Fruit fly (Drosophila melanogaster) whole organism, prepupa: ENCODE results near the gene Lmpt.

Experiments
- CG10631 ChIP-seq: fragments of 200-800 bp; sonication (Bioruptor generic); optimal IDR thresholded peaks from 2 replicates; lab custom pipeline; 2016; ENCODE audit warnings: missing biosample characterization, missing genetic modification characterization
- CG1621 ChIP-seq: fragments of 200-800 bp; sonication (Bioruptor generic); optimal IDR thresholded peaks from 3 replicates; lab custom pipeline; 2018; ENCODE audit warnings: missing biosample characterization, mild to moderate bottlenecking, missing genetic modification characterization
- CG3032 ChIP-seq: fragments of 200-800 bp; optimal IDR thresholded peaks from 2 replicates; lab custom pipeline; 2019; ENCODE audit warnings: missing biosample characterization, mild to moderate bottlenecking, missing genetic modification characterization, moderate library complexity
- CG4318 ChIP-seq: fragments of 200-800 bp; sonication (Bioruptor generic); optimal IDR thresholded peaks from 3 replicates; lab custom pipeline; 2017; ENCODE audit warnings: missing biosample characterization, mild to moderate bottlenecking, missing genetic modification characterization
- cyc ChIP-seq: fragments of 200-800 bp; sonication (Bioruptor generic); optimal IDR thresholded peaks from 3 replicates; lab custom pipeline; 2016; ENCODE audit warnings: missing biosample characterization, missing genetic modification characterization
- dac ChIP-seq: fragments of 200-800 bp; sonication (Bioruptor generic); optimal IDR thresholded peaks from 2 replicates; lab custom pipeline; 2017; ENCODE audit warnings: missing biosample characterization, mild to moderate bottlenecking, missing genetic modification characterization
- eg ChIP-seq: fragments of 200-800 bp; sonication (Bioruptor generic); IDR thresholded peaks from 3 replicates; pipeline ENCODE4 v1.3.6; 2022; ENCODE audit warnings: missing biosample characterization, missing genetic modification characterization
- esn ChIP-seq: fragments of 200-800 bp; sonication (Bioruptor generic); optimal IDR thresholded peaks from 2 replicates; lab custom pipeline; 2016; ENCODE audit warnings: missing biosample characterization, mild to moderate bottlenecking, missing genetic modification characterization, moderate library complexity
- fkh ChIP-seq: fragments of 200-800 bp; sonication (Bioruptor generic); optimal IDR thresholded peaks from 3 replicates; lab custom pipeline; 2017; ENCODE audit warnings: missing biosample characterization, mild to moderate bottlenecking, missing genetic modification characterization, moderate library complexity
- svp ChIP-seq: fragments of 200-800 bp; sonication (Bioruptor generic); peaks from one replicate; lab custom pipeline; 2016; ENCODE audit warnings: missing biosample characterization, missing genetic modification characterization
- vri ChIP-seq: fragments of 200-800 bp; sonication (Bioruptor generic); optimal IDR thresholded peaks from 3 replicates; lab custom pipeline; 2016; ENCODE audit warnings: missing biosample characterization, mild to moderate bottlenecking, missing genetic modification characterization

- TF ChIP-seq vri (GFP tag; lab: Kevin White, UChicago) (no peak), esn (no peak), CG3032 (tag; lab: Kevin White, UChicago) (peak; percentile 47), CG10631 (GFP tag; lab: Kevin White, UChicago) (no peak), svp (GFP tag; lab: Kevin White, UChicago) (no peak), CG4318 (no peak), eg (GFP tag; lab: Robert Waterston, UW) (peak; percentile 64; the same call in 2 of the 3 replicates), CG1621 (tag; lab: Kevin White, UChicago) (no peak), fkh (no peak), dac (GFP tag; lab: Kevin White, UChicago) (no peak), cyc (GFP tag; lab: Kevin White, UChicago) (no peak)
Measured at dm6 chr3L:16956003-16956767, 91.1 kb downstream of the Lmpt start.
